Fruit fly (Drosophila melanogaster) S2 (cell line): ENCODE data around the gene CG15293.

ENCODE experiments used
- CG8478 ChIP-seq: fragments of >200 bp; optimal IDR thresholded peaks from 2 replicates; lab custom pipeline; 2018
- CTCF ChIP-seq, 2 experiments: fragments of >200 bp; optimal IDR thresholded peaks; 2 replicates each; lab custom pipeline; 2018

DNA sequence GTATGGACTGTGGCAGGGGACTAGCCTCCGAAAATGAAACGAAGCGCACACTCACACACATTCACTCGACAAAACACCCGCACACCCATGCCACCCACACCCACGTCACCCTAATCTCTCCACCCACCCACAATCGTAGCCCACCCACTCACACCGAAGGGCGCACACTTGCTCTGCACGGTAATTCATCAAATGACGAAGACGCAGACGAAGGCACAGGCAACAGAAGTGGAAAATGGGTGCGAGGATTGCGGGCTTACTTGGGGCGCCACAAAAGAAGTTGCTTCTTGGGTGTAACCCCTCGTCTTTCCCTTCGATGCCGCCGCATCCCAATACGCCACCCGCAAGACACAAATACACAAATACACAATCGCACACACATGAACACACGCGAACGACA, 26.9 kb upstream of the CG15293 start:
- no peak for TF ChIP-seq CG8478 (lab: Kevin White, UChicago)
- no peak for TF ChIP-seq CTCF (optimal IDR thresholded peaks at IDR 0.05; lab: Kevin White, UChicago)
